Worm (Caenorhabditis elegans) whole organism, mixed stage, embryonic: ENCODE data around the gene K06H7.7.
A peak's percentile ranks its signal among the peaks of the same experiment; 100 is the strongest.

ENCODE experiments used
- M03D4.4 ChIP-seq: sonication (generic microtip); optimal IDR thresholded peaks from 2 replicates; lab custom pipeline; 2017; ENCODE audit warnings: mild to moderate bottlenecking, missing genetic modification characterization, missing compliant biosample characterization
- bed-3 ChIP-seq: fragments of 200-800 bp; sonication (Bioruptor generic); optimal IDR thresholded peaks from 3 replicates; lab custom pipeline; 2018; ENCODE audit warnings: mild to moderate bottlenecking, missing genetic modification characterization, moderate library complexity, missing compliant biosample characterization
- blmp-1 ChIP-seq: fragments of 150-350 bp; optimal IDR thresholded peaks from 2 replicates; lab custom pipeline; 2014; ENCODE audit warnings: missing biosample characterization, missing genetic modification characterization
- ceh-39 ChIP-seq: fragments of 150-350 bp; optimal IDR thresholded peaks from 2 replicates; lab custom pipeline; 2014; ENCODE audit warnings: missing biosample characterization, missing genetic modification characterization
- ceh-43 ChIP-seq: fragments of 200-800 bp; sonication (Bioruptor generic); optimal IDR thresholded peaks from 2 replicates; lab custom pipeline; 2018; ENCODE audit warnings: mild to moderate bottlenecking, missing genetic modification characterization, moderate library complexity, missing compliant biosample characterization
- ceh-83 ChIP-seq: fragments of 200-800 bp; sonication (Bioruptor generic); optimal IDR thresholded peaks from 2 replicates; lab custom pipeline; 2018; ENCODE audit warnings: mild to moderate bottlenecking, missing genetic modification characterization, missing compliant biosample characterization
- ces-1 ChIP-seq: fragments of 150-350 bp; optimal IDR thresholded peaks from 2 replicates; lab custom pipeline; 2014; ENCODE audit warnings: missing biosample characterization, missing genetic modification reagents, missing genetic modification characterization
- cnd-1 ChIP-seq: fragments of 200-800 bp; sonication (Bioruptor generic); optimal IDR thresholded peaks from 2 replicates; lab custom pipeline; 2018; ENCODE audit warnings: mild to moderate bottlenecking, missing genetic modification characterization, missing compliant biosample characterization
- drap-1 ChIP-seq: fragments of 200-800 bp; sonication (Bioruptor generic); optimal IDR thresholded peaks from 3 replicates; lab custom pipeline; 2018; ENCODE audit warnings: mild to moderate bottlenecking, missing genetic modification characterization, missing compliant biosample characterization
- elt-1 ChIP-seq: sonication (generic microtip); optimal IDR thresholded peaks from 2 replicates; lab custom pipeline; 2017; ENCODE audit warnings: missing genetic modification characterization, mild to moderate bottlenecking, missing compliant biosample characterization, antibody characterized with exemption, moderate library complexity, borderline replicate concordance; ENCODE audit not compliant: insufficient read depth
- elt-3 ChIP-seq: fragments of 150-350 bp; optimal IDR thresholded peaks from 2 replicates; lab custom pipeline; 2014; ENCODE audit warnings: missing biosample characterization, missing genetic modification characterization
- flh-1 ChIP-seq: fragments of 200-800 bp; sonication (Bioruptor generic); optimal IDR thresholded peaks from 2 replicates; lab custom pipeline; 2018; ENCODE audit warnings: mild to moderate bottlenecking, missing genetic modification characterization, moderate library complexity, missing compliant biosample characterization
- ham-2 ChIP-seq: fragments of 200-800 bp; sonication (Bioruptor generic); optimal IDR thresholded peaks from 2 replicates; lab custom pipeline; 2018; ENCODE audit warnings: mild to moderate bottlenecking, missing genetic modification characterization, missing compliant biosample characterization
- hlh-1 ChIP-seq: fragments of 150-350 bp; optimal IDR thresholded peaks from 2 replicates; lab custom pipeline; 2014; ENCODE audit warnings: missing biosample characterization, missing genetic modification reagents, missing genetic modification characterization
- lin-13 ChIP-seq: fragments of 150-350 bp; optimal IDR thresholded peaks from 2 replicates; lab custom pipeline; 2014; ENCODE audit warnings: missing biosample characterization, missing genetic modification characterization
- lin-32 ChIP-seq: fragments of 200-800 bp; sonication (Bioruptor generic); optimal IDR thresholded peaks from 2 replicates; lab custom pipeline; 2018; ENCODE audit warnings: mild to moderate bottlenecking, missing genetic modification characterization, missing compliant biosample characterization
- lsy-2 ChIP-seq: fragments of 150-350 bp; optimal IDR thresholded peaks from 2 replicates; lab custom pipeline; 2014; ENCODE audit warnings: missing biosample characterization, missing genetic modification characterization
- mab-5 ChIP-seq: fragments of 150-350 bp; optimal IDR thresholded peaks from 2 replicates; lab custom pipeline; 2014; ENCODE audit warnings: missing biosample characterization, missing genetic modification characterization
- mep-1 ChIP-seq: fragments of 150-350 bp; optimal IDR thresholded peaks from 2 replicates; lab custom pipeline; 2017; ENCODE audit warnings: missing biosample characterization, missing genetic modification reagents, missing genetic modification characterization, inconsistent platforms
- mls-2 ChIP-seq: sonication (generic microtip); optimal IDR thresholded peaks from 2 replicates; lab custom pipeline; 2016; ENCODE audit warnings: mild to moderate bottlenecking, missing genetic modification characterization, moderate library complexity, missing compliant biosample characterization
- nhr-12 ChIP-seq: fragments of 150-350 bp; optimal IDR thresholded peaks from 2 replicates; lab custom pipeline; 2014; ENCODE audit warnings: missing biosample characterization, missing genetic modification characterization
- nhr-2 ChIP-seq: fragments of 150-350 bp; optimal IDR thresholded peaks from 2 replicates; lab custom pipeline; 2014; ENCODE audit warnings: missing biosample characterization, missing genetic modification characterization
- nhr-237 ChIP-seq: fragments of 150-350 bp; optimal IDR thresholded peaks from 2 replicates; lab custom pipeline; 2014; ENCODE audit warnings: missing biosample characterization, missing genetic modification characterization
- nhr-28 ChIP-seq: fragments of 150-350 bp; optimal IDR thresholded peaks from 2 replicates; lab custom pipeline; 2014; ENCODE audit warnings: missing biosample characterization, missing genetic modification characterization
- nhr-76 ChIP-seq: sonication (generic microtip); optimal IDR thresholded peaks from 2 replicates; lab custom pipeline; 2017; ENCODE audit warnings: missing biosample characterization, missing genetic modification characterization
- pha-4 ChIP-seq: fragments of 150-350 bp; optimal IDR thresholded peaks from 2 replicates; lab custom pipeline; 2018; ENCODE audit warnings: missing biosample characterization, missing genetic modification reagents, missing genetic modification characterization
- sem-2 ChIP-seq: fragments of 200-800 bp; sonication (Bioruptor generic); optimal IDR thresholded peaks from 2 replicates; lab custom pipeline; 2018; ENCODE audit warnings: mild to moderate bottlenecking, missing genetic modification characterization, missing compliant biosample characterization
- snpc-4 ChIP-seq: fragments of 150-350 bp; optimal IDR thresholded peaks from 2 replicates; lab custom pipeline; 2014; ENCODE audit warnings: missing biosample characterization, missing genetic modification characterization
- sptf-1 ChIP-seq: sonication (generic microtip); optimal IDR thresholded peaks from 2 replicates; lab custom pipeline; 2017; ENCODE audit warnings: mild to moderate bottlenecking, missing genetic modification characterization, moderate library complexity, missing compliant biosample characterization
- tbx-8 ChIP-seq: fragments of 200-800 bp; sonication (Bioruptor generic); optimal IDR thresholded peaks from 2 replicates; lab custom pipeline; 2018; ENCODE audit warnings: mild to moderate bottlenecking, missing genetic modification characterization, moderate library complexity, missing compliant biosample characterization
- unc-120 ChIP-seq: sonication (generic microtip); optimal IDR thresholded peaks from 2 replicates; lab custom pipeline; 2017; ENCODE audit warnings: missing genetic modification characterization, missing compliant biosample characterization; ENCODE audit not compliant: poor library complexity, severe bottlenecking
- unc-39 ChIP-seq: fragments of 150-350 bp; optimal IDR thresholded peaks from 2 replicates; lab custom pipeline; 2014; ENCODE audit warnings: missing biosample characterization, missing genetic modification characterization
- unc-62 ChIP-seq: fragments of 150-350 bp; optimal IDR thresholded peaks from 2 replicates; lab custom pipeline; 2014; ENCODE audit warnings: missing biosample characterization, missing genetic modification reagents, missing genetic modification characterization
- zip-8 ChIP-seq: fragments of 150-350 bp; optimal IDR thresholded peaks from 2 replicates; lab custom pipeline; 2014; ENCODE audit warnings: missing biosample characterization, missing genetic modification characterization
- ztf-11 ChIP-seq: fragments of 150-350 bp; optimal IDR thresholded peaks from 2 replicates; lab custom pipeline; 2014; ENCODE audit warnings: missing biosample characterization, missing genetic modification characterization

Gene K06H7.7

DNA sequence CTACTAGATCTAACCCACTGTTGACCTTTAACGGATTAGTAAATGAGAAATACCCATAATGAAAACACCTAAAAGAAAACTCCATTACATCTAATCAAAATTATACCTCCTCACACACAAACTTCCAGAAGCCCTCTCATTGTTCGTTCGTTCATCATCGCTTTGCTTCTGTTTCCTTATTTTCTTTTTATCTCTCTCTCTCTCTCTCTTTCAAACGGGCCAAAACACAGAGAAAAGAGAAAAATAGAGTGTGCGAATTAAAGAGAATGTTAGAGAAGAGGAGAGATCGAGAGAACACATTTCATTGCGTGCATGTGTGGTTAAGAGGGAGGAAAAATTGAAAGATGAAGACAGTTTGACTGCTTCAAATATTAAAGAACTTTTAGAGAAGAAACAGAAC lies 39.0 kb upstream of the K06H7.7 start:
- no peak for TF ChIP-seq ceh-39 (tag; lab: Kevin White, UChicago)
- peak; percentile 34 for TF ChIP-seq lsy-2 (tag; lab: Kevin White, UChicago)
- no peak for TF ChIP-seq ceh-83
- peak; percentile 52 for TF ChIP-seq nhr-237
- no peak for TF ChIP-seq lin-32
- TF ChIP-seq unc-62 (GFP tag; lab: Kevin White, UChicago): peak; percentile 18
- TF ChIP-seq nhr-76 (tag; lab: Kevin White, UChicago): no peak
- no peak for TF ChIP-seq mab-5
- no peak for TF ChIP-seq ham-2
- no peak for TF ChIP-seq lin-13 (tag; lab: Kevin White, UChicago)
- no peak for TF ChIP-seq M03D4.4 (tag; lab: Kevin White, UChicago)
- TF ChIP-seq mep-1: no peak
- TF ChIP-seq tbx-8 (GFP tag; lab: Kevin White, UChicago): no peak
- TF ChIP-seq snpc-4 (tag; lab: Kevin White, UChicago): no peak
- no peak for TF ChIP-seq nhr-2 (tag; lab: Kevin White, UChicago)
- TF ChIP-seq ztf-11 (tag; lab: Kevin White, UChicago): no peak
- TF ChIP-seq elt-1 (tag; lab: Kevin White, UChicago): no peak
- TF ChIP-seq nhr-28 (tag; lab: Kevin White, UChicago): no peak
- no peak for TF ChIP-seq blmp-1
- TF ChIP-seq drap-1 (GFP tag; lab: Kevin White, UChicago): no peak
- TF ChIP-seq unc-39 (tag; lab: Kevin White, UChicago): no peak
- TF ChIP-seq zip-8 (tag; lab: Kevin White, UChicago): no peak
- TF ChIP-seq bed-3 (GFP tag; lab: Kevin White, UChicago): no peak
- TF ChIP-seq ceh-43: no peak
- TF ChIP-seq cnd-1 (tag; lab: Kevin White, UChicago): no peak
- TF ChIP-seq sem-2 (GFP tag; lab: Kevin White, UChicago): no peak
- TF ChIP-seq pha-4 (tag; lab: Kevin White, UChicago): no peak
- no peak for TF ChIP-seq flh-1
- TF ChIP-seq hlh-1 (tag; lab: Kevin White, UChicago): peak; percentile 5
- peak; percentile 30 for TF ChIP-seq unc-120 (tag; lab: Kevin White, UChicago)
- no peak for TF ChIP-seq nhr-12 (tag; lab: Kevin White, UChicago)
- no peak for TF ChIP-seq sptf-1
- peak; percentile 48 for TF ChIP-seq mls-2
- peak; percentile 79 for TF ChIP-seq ces-1 (GFP tag; lab: Kevin White, UChicago)
- no peak for TF ChIP-seq elt-3

DNA sequence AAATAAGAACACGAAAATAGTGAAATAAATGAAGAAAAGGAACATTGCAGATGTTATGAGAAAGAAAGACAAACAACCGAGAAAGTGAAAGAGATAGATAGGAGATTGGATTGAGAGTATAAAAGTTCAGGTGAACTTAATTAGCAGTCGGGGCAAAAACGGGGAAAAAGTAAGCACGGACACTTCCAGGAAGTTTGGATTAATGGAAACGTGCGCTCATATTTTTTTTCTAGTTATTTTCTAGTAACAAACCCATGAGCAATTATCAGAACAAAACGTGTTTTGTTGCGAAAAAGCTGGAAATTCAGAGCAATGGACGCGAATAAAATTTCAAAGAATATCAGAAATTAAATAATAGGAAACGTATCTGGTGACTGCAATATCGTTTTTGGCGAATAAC lies 36.6 kb upstream of the K06H7.7 start:
- no peak for TF ChIP-seq M03D4.4 (tag; lab: Kevin White, UChicago)
- TF ChIP-seq nhr-12 (tag; lab: Kevin White, UChicago): no peak

DNA sequence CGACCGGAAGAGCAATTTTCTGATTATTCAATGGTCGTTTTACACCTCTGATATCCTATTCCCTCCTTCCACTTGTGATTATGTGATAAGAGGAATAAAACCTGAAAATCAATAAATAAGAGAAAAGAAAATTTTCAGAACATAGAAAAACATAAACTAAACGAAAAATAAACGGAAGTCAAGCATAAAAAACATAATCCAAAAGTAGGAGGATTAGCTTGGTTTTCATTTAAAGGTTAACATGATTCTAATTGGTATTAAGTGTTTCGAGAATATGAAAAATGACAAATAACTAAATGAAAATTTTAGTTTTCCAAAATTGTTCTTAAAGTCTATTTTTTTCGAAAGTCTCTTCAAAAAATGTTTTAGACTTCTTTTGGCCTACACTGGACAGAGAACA lies 35.9 kb upstream of the K06H7.7 start, which contains the start of gene gei-8:
Gene gei-8 (minus strand): TSS at position 101 of the 400 bp plus-strand sequence.
- TF ChIP-seq hlh-1 (tag; lab: Kevin White, UChicago): no peak
- no peak for TF ChIP-seq mep-1
- no peak for TF ChIP-seq pha-4 (tag; lab: Kevin White, UChicago)
- TF ChIP-seq nhr-237: no peak
- TF ChIP-seq ceh-83: no peak
- no peak for TF ChIP-seq M03D4.4 (tag; lab: Kevin White, UChicago)
- no peak for TF ChIP-seq tbx-8 (GFP tag; lab: Kevin White, UChicago)
- TF ChIP-seq bed-3 (GFP tag; lab: Kevin White, UChicago): no peak
- TF ChIP-seq unc-62 (GFP tag; lab: Kevin White, UChicago): no peak
- no peak for TF ChIP-seq elt-3
- TF ChIP-seq mls-2: no peak

DNA sequence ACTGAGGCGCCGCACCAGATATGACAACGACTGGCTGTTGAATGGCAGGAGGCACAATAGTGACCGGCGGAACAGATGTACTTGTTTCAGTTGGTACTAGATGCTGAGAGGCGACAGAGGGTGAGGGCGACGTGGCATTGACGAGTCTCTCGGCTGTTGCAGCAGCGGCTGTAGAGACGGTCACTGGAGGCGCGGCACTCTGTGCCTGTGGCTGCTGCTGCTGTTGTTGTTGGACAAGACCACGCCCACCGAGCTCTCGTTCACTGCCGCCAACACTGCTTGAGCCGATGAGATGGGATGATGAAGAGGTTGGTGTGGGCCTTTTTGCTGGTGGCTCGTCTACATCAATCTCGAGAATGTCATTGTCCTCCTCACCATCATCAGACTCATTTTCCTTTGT lies 31.9 kb upstream of the K06H7.7 start:
- TF ChIP-seq ceh-83 (no peak), ceh-39 (tag; lab: Kevin White, UChicago) (no peak)
